Fruit fly (Drosophila melanogaster): ENCODE measurements around the gene CG7530.

- peak; percentile 82 to 86 for TF ChIP-seq dl (GFP tag; optimal IDR thresholded peaks at IDR 0.05; ENCODE audit: insufficient read depth in 1 of 2, partially characterized antibody in 2 of 2)
- TF ChIP-seq CG9705 (GFP tag; optimal IDR thresholded peaks at IDR 0.05): peak; percentile 55
- TF ChIP-seq foxo (GFP tag; optimal IDR thresholded peaks at IDR 0.05): peak in 1 of 2 experiments; percentile 72
- TF ChIP-seq GATAd (GFP tag; optimal IDR thresholded peaks at IDR 0.05): no peak
- peak; percentile 59 for TF ChIP-seq HLH106 (tag; optimal IDR thresholded peaks at IDR 0.05)
- TF ChIP-seq Sp1 (GFP tag; optimal IDR thresholded peaks at IDR 0.05): peak; percentile 48
- peak; percentile 51 for TF ChIP-seq rgr (GFP tag; optimal IDR thresholded peaks at IDR 0.05)
- peak; percentile 88 for TF ChIP-seq Dif (GFP tag; optimal IDR thresholded peaks at IDR 0.05; ENCODE audit: partially characterized antibody)
- no peak for TF ChIP-seq Abd-B (GFP tag; optimal IDR thresholded peaks at IDR 0.05)
- peak; percentile 52 for TF ChIP-seq Myc (optimal IDR thresholded peaks at IDR 0.05)
These were observed 7.4 kb downstream of the CG7530 start, which contains the start of gene kibra for dm6 chr3R:14723671-14724500.
